Worm (Caenorhabditis elegans) whole organism, L3 larva: ENCODE data around the gene grl-31.

Source experiments
- R02D3.7 ChIP-seq: fragments of 150-350 bp; optimal IDR thresholded peaks from 2 replicates; lab custom pipeline; 2014; ENCODE audit warnings: missing biosample characterization, missing genetic modification characterization
- ZK546.5 ChIP-seq: sonication (generic microtip); optimal IDR thresholded peaks from 2 replicates; lab custom pipeline; 2017; ENCODE audit warnings: missing biosample characterization, missing genetic modification characterization
- aly-2 ChIP-seq: fragments of 150-350 bp; optimal IDR thresholded peaks from 2 replicates; lab custom pipeline; 2014; ENCODE audit warnings: missing biosample characterization, missing genetic modification characterization
- ama-1 ChIP-seq: fragments of 150-350 bp; optimal IDR thresholded peaks from 2 replicates; lab custom pipeline; 2018
- ceh-16 ChIP-seq: sonication (generic microtip); optimal IDR thresholded peaks from 2 replicates; lab custom pipeline; 2017; ENCODE audit warnings: missing biosample characterization, missing genetic modification characterization
- ceh-28 ChIP-seq: fragments of 150-350 bp; optimal IDR thresholded peaks from 2 replicates; lab custom pipeline; 2014; ENCODE audit warnings: missing biosample characterization, missing genetic modification reagents, missing genetic modification characterization
- ceh-82 ChIP-seq: fragments of 150-350 bp; optimal IDR thresholded peaks from 2 replicates; lab custom pipeline; 2014; ENCODE audit warnings: missing biosample characterization, missing genetic modification characterization
- ceh-9 ChIP-seq: sonication (generic microtip); optimal IDR thresholded peaks from 2 replicates; lab custom pipeline; 2018; ENCODE audit warnings: missing biosample characterization, missing genetic modification characterization
- daf-12 ChIP-seq: fragments of 150-350 bp; optimal IDR thresholded peaks from 2 replicates; lab custom pipeline; 2014; ENCODE audit warnings: missing biosample characterization, missing genetic modification reagents, missing genetic modification characterization
- egl-27 ChIP-seq: sonication (generic microtip); optimal IDR thresholded peaks from 4 replicates; lab custom pipeline; 2017; ENCODE audit warnings: missing biosample characterization, missing genetic modification reagents, missing genetic modification characterization
- egl-5 ChIP-seq: fragments of 150-350 bp; optimal IDR thresholded peaks from 2 replicates; lab custom pipeline; 2017; ENCODE audit warnings: missing biosample characterization, missing genetic modification reagents, missing genetic modification characterization, inconsistent platforms
- elt-1 ChIP-seq: fragments of 150-350 bp; optimal IDR thresholded peaks from 2 replicates; lab custom pipeline; 2014; ENCODE audit warnings: missing biosample characterization, missing genetic modification characterization
- elt-2 ChIP-seq: sonication (generic microtip); optimal IDR thresholded peaks from 2 replicates; lab custom pipeline; 2016; ENCODE audit warnings: missing genetic modification reagents, mild to moderate bottlenecking, missing genetic modification characterization, missing compliant biosample characterization
- elt-3 ChIP-seq, 3 experiments: fragments of 150-350 bp in 1 of 3; sonication (generic microtip) in 2 of 3; optimal IDR thresholded peaks; 2 replicates in 2 of 3; 4 replicates in 1 of 3; lab custom pipeline; 2014 to 2017; ENCODE audit warnings: missing biosample characterization in 3 of 3, missing genetic modification characterization in 3 of 3
- eor-1 ChIP-seq, 2 experiments: fragments of 150-350 bp; optimal IDR thresholded peaks; 2 replicates each; lab custom pipeline; 2014 to 2018; ENCODE audit warnings: missing biosample characterization in 2 of 2, missing genetic modification characterization in 2 of 2
- fkh-10 ChIP-seq: sonication (generic microtip); optimal IDR thresholded peaks from 2 replicates; lab custom pipeline; 2017; ENCODE audit warnings: missing biosample characterization, missing genetic modification reagents, missing genetic modification characterization
- fkh-2 ChIP-seq: fragments of 150-350 bp; optimal IDR thresholded peaks from 2 replicates; lab custom pipeline; 2014; ENCODE audit warnings: missing biosample characterization, missing genetic modification reagents, missing genetic modification characterization
- fos-1 ChIP-seq: fragments of 150-350 bp; optimal IDR thresholded peaks from 2 replicates; lab custom pipeline; 2014; ENCODE audit warnings: missing biosample characterization, missing genetic modification characterization
- hmg-11 ChIP-seq: sonication (generic microtip); optimal IDR thresholded peaks from 2 replicates; lab custom pipeline; 2016; ENCODE audit warnings: missing genetic modification characterization, missing compliant biosample characterization
- jun-1 ChIP-seq: fragments of 150-350 bp; optimal IDR thresholded peaks from 2 replicates; lab custom pipeline; 2014; ENCODE audit warnings: missing biosample characterization, missing genetic modification reagents, missing genetic modification characterization
- lin-15B ChIP-seq: fragments of 150-350 bp; optimal IDR thresholded peaks from 2 replicates; lab custom pipeline; 2014; ENCODE audit warnings: missing biosample characterization, missing genetic modification characterization
- lin-39 ChIP-seq: fragments of 150-350 bp; optimal IDR thresholded peaks from 2 replicates; lab custom pipeline; 2018; ENCODE audit warnings: missing biosample characterization, missing genetic modification reagents, missing genetic modification characterization
- lsy-12 ChIP-seq: sonication (generic microtip); optimal IDR thresholded peaks from 2 replicates; lab custom pipeline; 2016; ENCODE audit warnings: mild to moderate bottlenecking, missing genetic modification characterization, missing compliant biosample characterization
- mdl-1 ChIP-seq: fragments of 150-350 bp; optimal IDR thresholded peaks from 2 replicates; lab custom pipeline; 2014; ENCODE audit warnings: missing biosample characterization, missing genetic modification characterization
- mml-1 ChIP-seq: fragments of 150-350 bp; sonication (generic microtip); optimal IDR thresholded peaks from 3 replicates; lab custom pipeline; 2014; ENCODE audit warnings: missing biosample characterization, missing genetic modification characterization
- nfya-1 ChIP-seq: sonication (generic microtip); optimal IDR thresholded peaks from 2 replicates; lab custom pipeline; 2017; ENCODE audit warnings: missing genetic modification characterization, mild to moderate bottlenecking, missing compliant biosample characterization, antibody characterized with exemption, moderate library complexity; ENCODE audit not compliant: insufficient read depth
- nhr-11 ChIP-seq: fragments of 150-350 bp; optimal IDR thresholded peaks from 2 replicates; lab custom pipeline; 2014; ENCODE audit warnings: missing biosample characterization, missing genetic modification characterization
- nhr-12 ChIP-seq: fragments of 150-350 bp; optimal IDR thresholded peaks from 2 replicates; lab custom pipeline; 2014; ENCODE audit warnings: missing biosample characterization, missing genetic modification characterization
- nhr-23 ChIP-seq: fragments of 150-350 bp; optimal IDR thresholded peaks from 2 replicates; lab custom pipeline; 2014; ENCODE audit warnings: missing biosample characterization, missing genetic modification reagents, missing genetic modification characterization
- nhr-237 ChIP-seq: fragments of 150-350 bp; optimal IDR thresholded peaks from 2 replicates; lab custom pipeline; 2014; ENCODE audit warnings: missing biosample characterization, missing genetic modification characterization
- nhr-25 ChIP-seq: sonication (generic microtip); optimal IDR thresholded peaks from 2 replicates; lab custom pipeline; 2017; ENCODE audit warnings: missing biosample characterization, missing genetic modification characterization
- nhr-28 ChIP-seq: fragments of 150-350 bp; optimal IDR thresholded peaks from 2 replicates; lab custom pipeline; 2014; ENCODE audit warnings: missing biosample characterization, missing genetic modification characterization
- nhr-43 ChIP-seq: sonication (generic microtip); optimal IDR thresholded peaks from 2 replicates; lab custom pipeline; 2016; ENCODE audit warnings: mild to moderate bottlenecking, missing genetic modification characterization, missing compliant biosample characterization; ENCODE audit not compliant: poor library complexity, severe bottlenecking
- nhr-67 ChIP-seq: fragments of 150-350 bp; optimal IDR thresholded peaks from 2 replicates; lab custom pipeline; 2014; ENCODE audit warnings: missing biosample characterization, missing genetic modification characterization
- nhr-76 ChIP-seq: fragments of 150-350 bp; sonication (generic microtip); optimal IDR thresholded peaks from 5 replicates; lab custom pipeline; 2014; ENCODE audit warnings: missing biosample characterization, missing genetic modification characterization
- nhr-77 ChIP-seq: fragments of 150-350 bp; optimal IDR thresholded peaks from 2 replicates; lab custom pipeline; 2014; ENCODE audit warnings: missing biosample characterization, missing genetic modification characterization
- pha-4 ChIP-seq: fragments of 150-350 bp; optimal IDR thresholded peaks from 2 replicates; lab custom pipeline; 2014; ENCODE audit warnings: missing biosample characterization, missing genetic modification reagents, missing genetic modification characterization
- pqm-1 ChIP-seq: fragments of 150-350 bp; optimal IDR thresholded peaks from 2 replicates; lab custom pipeline; 2017; ENCODE audit warnings: missing biosample characterization, missing genetic modification characterization, inconsistent platforms
- sea-2 ChIP-seq: fragments of 150-350 bp; sonication (generic microtip); optimal IDR thresholded peaks from 4 replicates; lab custom pipeline; 2014; ENCODE audit warnings: missing biosample characterization, missing genetic modification reagents, missing genetic modification characterization
- skn-1 ChIP-seq: fragments of 150-350 bp; optimal IDR thresholded peaks from 2 replicates; lab custom pipeline; 2014; ENCODE audit warnings: missing biosample characterization, missing genetic modification characterization
- snpc-4 ChIP-seq: fragments of 150-350 bp; optimal IDR thresholded peaks from 2 replicates; lab custom pipeline; 2014; ENCODE audit warnings: missing biosample characterization, missing genetic modification characterization
- tbx-2 ChIP-seq: sonication (generic microtip); optimal IDR thresholded peaks from 2 replicates; lab custom pipeline; 2016; ENCODE audit warnings: mild to moderate bottlenecking, missing genetic modification characterization, missing compliant biosample characterization
- unc-39 ChIP-seq: sonication (generic microtip); optimal IDR thresholded peaks from 4 replicates; lab custom pipeline; 2017; ENCODE audit warnings: missing biosample characterization, missing genetic modification characterization
- unc-62 ChIP-seq: fragments of 150-350 bp; sonication (generic microtip); optimal IDR thresholded peaks from 4 replicates; lab custom pipeline; 2014; ENCODE audit warnings: missing biosample characterization, missing genetic modification reagents, missing genetic modification characterization
- zag-1 ChIP-seq: fragments of 150-350 bp; optimal IDR thresholded peaks from 2 replicates; lab custom pipeline; 2014; ENCODE audit warnings: missing biosample characterization, missing genetic modification characterization
- ztf-11 ChIP-seq: fragments of 150-350 bp; optimal IDR thresholded peaks from 2 replicates; lab custom pipeline; 2014; ENCODE audit warnings: missing biosample characterization, missing genetic modification characterization
- ztf-4 ChIP-seq: fragments of 150-350 bp; optimal IDR thresholded peaks from 2 replicates; lab custom pipeline; 2014; ENCODE audit warnings: missing biosample characterization, missing genetic modification characterization

grl-31 gene

DNA sequence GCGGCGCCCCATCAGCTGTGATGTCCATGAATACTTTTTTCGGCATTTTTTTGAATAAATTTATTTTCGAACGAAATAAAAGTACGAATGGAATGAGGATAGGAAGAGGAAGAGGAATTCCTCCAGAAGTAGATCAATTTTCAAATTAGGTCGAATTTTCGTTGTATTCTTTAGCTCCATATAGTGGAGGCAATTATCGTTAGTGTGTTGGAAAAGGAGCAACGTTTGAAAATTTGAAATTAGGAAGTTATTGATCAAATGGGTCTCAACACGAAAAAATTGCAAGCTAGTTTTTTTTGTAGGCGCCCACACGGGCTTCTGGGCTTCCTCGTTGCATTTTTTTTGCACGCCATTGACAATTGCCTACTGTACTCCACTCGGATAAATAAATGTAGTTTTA lies 34.5 kb upstream of the grl-31 start, which contains the start of gene T22F3.12:
Gene T22F3.12, minus strand, starts transcription at position 101 of the 400 bp plus-strand sequence.
- TF ChIP-seq unc-39 (tag; lab: Kevin White, UChicago) (no peak), ceh-16 (tag; lab: Kevin White, UChicago) (no peak), nhr-25 (tag; lab: Kevin White, UChicago) (no peak), nhr-43 (tag; lab: Kevin White, UChicago) (no peak), mdl-1 (tag; lab: Kevin White, UChicago) (no peak), nhr-28 (tag; lab: Kevin White, UChicago) (no peak)

DNA sequence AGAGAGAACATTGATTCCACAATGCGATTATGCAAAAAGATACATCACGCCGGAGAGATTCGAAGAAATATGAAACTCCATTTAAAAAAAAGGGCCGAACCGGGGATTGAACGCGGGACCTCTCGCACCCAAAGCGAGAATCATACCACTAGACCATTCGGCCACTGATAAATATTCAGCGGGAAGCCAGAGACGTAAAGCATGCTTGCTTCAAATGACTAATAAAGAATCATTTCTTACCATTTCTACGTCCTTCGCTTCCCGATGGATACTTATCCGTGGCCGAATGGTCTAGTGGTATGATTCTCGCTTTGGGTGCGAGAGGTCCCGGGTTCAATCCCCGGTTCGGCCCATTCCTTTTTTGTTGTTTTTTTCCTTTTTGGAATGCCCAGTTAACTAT lies 30.6 kb upstream of the grl-31 start:
- TF ChIP-seq daf-12 (tag; lab: Kevin White, UChicago) (no peak), elt-3 (tag; optimal IDR thresholded peaks at IDR 0.05; lab: Kevin White, UChicago) (no peak), snpc-4 (tag; lab: Kevin White, UChicago) (no peak), nfya-1 (peak; percentile 5), pha-4 (tag; lab: Kevin White, UChicago) (no peak), nhr-43 (tag; lab: Kevin White, UChicago) (peak; percentile 60)

DNA sequence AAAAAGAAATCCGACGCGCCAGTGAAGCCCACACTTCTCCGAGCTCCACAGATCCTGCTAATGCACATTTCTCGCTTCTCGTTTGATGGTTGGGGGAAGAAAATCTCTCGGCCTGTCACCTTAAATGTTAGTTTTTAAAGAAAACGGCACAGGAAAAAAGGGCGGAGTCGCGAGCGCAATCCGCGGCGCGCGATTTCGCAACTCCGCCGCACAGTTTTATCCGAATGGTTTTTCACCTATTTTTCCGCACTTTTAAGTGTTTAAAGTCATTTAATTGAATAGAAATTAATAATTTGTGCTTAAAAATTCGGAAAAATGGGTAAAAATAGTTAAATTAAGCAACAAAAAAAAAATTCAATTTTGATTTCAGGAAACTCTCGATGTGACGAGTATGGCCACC lies 30.1 kb upstream of the grl-31 start:
- TF ChIP-seq nhr-25 (tag; lab: Kevin White, UChicago) (no peak), egl-27 (tag; lab: Kevin White, UChicago) (no peak), nhr-67 (no peak), ceh-16 (tag; lab: Kevin White, UChicago) (no peak), mml-1 (tag; lab: Kevin White, UChicago) (no peak), fkh-10 (GFP tag; lab: Kevin White, UChicago) (no peak), R02D3.7 (tag; lab: Kevin White, UChicago) (no peak), elt-3 (tag; optimal IDR thresholded peaks at IDR 0.05; lab: Kevin White, UChicago) (no peak), lin-39 (no peak), nhr-77 (tag; lab: Kevin White, UChicago) (no peak), ama-1 (no peak), nhr-76 (tag; lab: Kevin White, UChicago) (no peak), ztf-4 (tag; lab: Kevin White, UChicago) (no peak), snpc-4 (tag; lab: Kevin White, UChicago) (no peak), egl-5 (tag; lab: Kevin White, UChicago) (no peak), zag-1 (no peak), sea-2 (no peak), daf-12 (tag; lab: Kevin White, UChicago) (no peak), ceh-82 (no peak), ceh-28 (no peak), ztf-11 (no peak), hmg-11 (tag; lab: Kevin White, UChicago) (peak; percentile 11), pqm-1 (tag; lab: Kevin White, UChicago) (peak; percentile 10), nhr-28 (tag; lab: Kevin White, UChicago) (no peak), nhr-12 (tag; lab: Kevin White, UChicago) (no peak), jun-1 (no peak), tbx-2 (tag; lab: Kevin White, UChicago) (no peak), nfya-1 (peak; percentile 33), ceh-9 (no peak), elt-1 (tag; lab: Kevin White, UChicago) (no peak), elt-2 (peak; percentile 20), lsy-12 (tag; lab: Kevin White, UChicago) (no peak), skn-1 (tag; lab: Kevin White, UChicago) (no peak), unc-62 (no peak), aly-2 (tag; lab: Kevin White, UChicago) (no peak), ZK546.5 (tag; lab: Kevin White, UChicago) (no peak), fos-1 (tag; lab: Kevin White, UChicago) (no peak), mdl-1 (tag; lab: Kevin White, UChicago) (no peak), nhr-43 (tag; lab: Kevin White, UChicago) (peak; percentile 1), lin-15B (tag; lab: Kevin White, UChicago) (no peak), fkh-2 (tag; lab: Kevin White, UChicago) (no peak), eor-1 (tag; optimal IDR thresholded peaks at IDR 0.05; lab: Kevin White, UChicago) (no peak), nhr-11 (no peak), pha-4 (tag; lab: Kevin White, UChicago) (peak; percentile 24), nhr-23 (tag; lab: Kevin White, UChicago) (peak; percentile 17), nhr-237 (tag; lab: Kevin White, UChicago) (no peak), unc-39 (tag; lab: Kevin White, UChicago) (no peak)
